Fruit fly (Drosophila melanogaster) whole organism, embryonic: ENCODE results near the gene AlkB.

Experiments used
- Atf6 ChIP-seq: fragments of 200-800 bp; sonication (Bioruptor generic); IDR thresholded peaks from 2 replicates; pipeline ENCODE4 v1.3.6; 2022; ENCODE audit warnings: missing biosample characterization, missing genetic modification characterization
- B-H2 ChIP-seq: fragments of 200-800 bp; sonication (Bioruptor generic); optimal IDR thresholded peaks from 2 replicates; lab custom pipeline; 2018; ENCODE audit warnings: missing biosample characterization, mild to moderate bottlenecking, missing genetic modification characterization
- BtbVII ChIP-seq: fragments of 200-800 bp; sonication (Bioruptor generic); optimal IDR thresholded peaks from 3 replicates; lab custom pipeline; 2017; ENCODE audit warnings: missing biosample characterization, mild to moderate bottlenecking, missing genetic modification characterization
- CG10462 ChIP-seq: fragments of 200-800 bp; sonication (Bioruptor generic); optimal IDR thresholded peaks from 2 replicates; lab custom pipeline; 2016; ENCODE audit warnings: missing biosample characterization, missing genetic modification characterization
- CG10543 ChIP-seq: fragments of 200-800 bp; sonication (Bioruptor generic); optimal IDR thresholded peaks from 3 replicates; lab custom pipeline; 2017; ENCODE audit warnings: missing biosample characterization, mild to moderate bottlenecking, missing genetic modification characterization, moderate library complexity
- CG12942 ChIP-seq: fragments of 200-800 bp; sonication (Bioruptor generic); optimal IDR thresholded peaks from 3 replicates; lab custom pipeline; 2016; ENCODE audit warnings: missing biosample characterization, missing genetic modification characterization
- CG14965 ChIP-seq: fragments of 200-800 bp; sonication (Bioruptor generic); optimal IDR thresholded peaks from 2 replicates; lab custom pipeline; 2016; ENCODE audit warnings: missing biosample characterization, missing genetic modification characterization, borderline replicate concordance
- CG17361 ChIP-seq: fragments of 200-800 bp; sonication (Bioruptor generic); IDR thresholded peaks from 3 replicates; pipeline ENCODE4 v1.3.6; 2022; ENCODE audit warnings: missing biosample characterization, missing genetic modification characterization
- CG18011 ChIP-seq: fragments of 200-800 bp; sonication (Bioruptor generic); optimal IDR thresholded peaks from 2 replicates; lab custom pipeline; 2017; ENCODE audit warnings: missing biosample characterization, missing genetic modification characterization, mild to moderate bottlenecking, moderate library complexity, missing genotype
- CG2199 ChIP-seq: fragments of 200-800 bp; sonication (Bioruptor generic); IDR thresholded peaks from 3 replicates; pipeline ENCODE4 v1.3.6; 2022; ENCODE audit warnings: missing biosample characterization, missing genetic modification characterization
- CG2678 ChIP-seq: fragments of 200-800 bp; sonication (Bioruptor generic); optimal IDR thresholded peaks from 3 replicates; lab custom pipeline; 2019; ENCODE audit warnings: missing biosample characterization, mild to moderate bottlenecking, missing genetic modification characterization, moderate library complexity
- CG30403 ChIP-seq: fragments of 200-800 bp; sonication (Bioruptor generic); optimal IDR thresholded peaks from 3 replicates; lab custom pipeline; 2016; ENCODE audit warnings: missing biosample characterization, missing genetic modification characterization
- CG31388 ChIP-seq: fragments of 200-800 bp; sonication (Bioruptor generic); optimal IDR thresholded peaks from 2 replicates; lab custom pipeline; 2016; ENCODE audit warnings: missing biosample characterization, missing genetic modification characterization
- CG31441 ChIP-seq: fragments of 200-800 bp; sonication (Bioruptor generic); IDR thresholded peaks from 2 replicates; pipeline ENCODE4 v1.3.6; 2022; ENCODE audit warnings: missing biosample characterization, missing genetic modification characterization
- CG3163 ChIP-seq: fragments of 200-800 bp; sonication (Bioruptor generic); optimal IDR thresholded peaks from 3 replicates; lab custom pipeline; 2016; ENCODE audit warnings: missing biosample characterization, missing genetic modification characterization
- CG3847 ChIP-seq: fragments of 200-800 bp; sonication (Bioruptor generic); IDR thresholded peaks from 2 replicates; pipeline ENCODE4 v1.3.6; 2022; ENCODE audit warnings: missing biosample characterization, missing genetic modification characterization
- CG8924 ChIP-seq: fragments of 200-800 bp; optimal IDR thresholded peaks from 3 replicates; lab custom pipeline; 2019; ENCODE audit warnings: missing biosample characterization, mild to moderate bottlenecking, missing genetic modification characterization, moderate library complexity
- CTCF ChIP-seq: fragments of 200-800 bp; sonication (Bioruptor generic); optimal IDR thresholded peaks from 2 replicates; lab custom pipeline; 2017; ENCODE audit warnings: missing biosample characterization, mild to moderate bottlenecking, missing genetic modification characterization, moderate library complexity
- Dbx ChIP-seq: fragments of 200-800 bp; sonication (Bioruptor generic); IDR thresholded peaks from 3 replicates; pipeline ENCODE4 v1.3.6; 2022; ENCODE audit warnings: missing biosample characterization, missing genetic modification characterization
- Deaf1 ChIP-seq: fragments of 200-800 bp; optimal IDR thresholded peaks from 3 replicates; lab custom pipeline; 2019; ENCODE audit warnings: missing biosample characterization, mild to moderate bottlenecking, missing genetic modification characterization, moderate library complexity
- H15 ChIP-seq: fragments of 200-800 bp; sonication (Bioruptor generic); IDR thresholded peaks from 3 replicates; pipeline ENCODE4 v1.3.6; 2022; ENCODE audit warnings: missing biosample characterization, missing genetic modification characterization
- Kr ChIP-seq: fragments of 200-800 bp; sonication (Bioruptor generic); optimal IDR thresholded peaks from 2 replicates; lab custom pipeline; 2017; ENCODE audit warnings: missing biosample characterization, mild to moderate bottlenecking, missing genetic modification characterization
- Nf-YB ChIP-seq: fragments of 200-800 bp; sonication (Bioruptor generic); optimal IDR thresholded peaks from 3 replicates; lab custom pipeline; 2019; ENCODE audit warnings: missing biosample characterization, mild to moderate bottlenecking, missing genetic modification characterization, moderate library complexity
- Poxn ChIP-seq: fragments of 200-800 bp; sonication (Bioruptor generic); IDR thresholded peaks from 2 replicates; pipeline ENCODE4 v1.3.6; 2022; ENCODE audit warnings: missing biosample characterization, missing genetic modification characterization
- Scr ChIP-seq: fragments of 200-800 bp; sonication (Bioruptor generic); IDR thresholded peaks from 2 replicates; pipeline ENCODE4 v1.3.6; 2022; ENCODE audit warnings: missing biosample characterization, missing genetic modification characterization; ENCODE audit not compliant: partially characterized antibody
- YL-1 ChIP-seq: fragments of 200-800 bp; sonication (Bioruptor generic); optimal IDR thresholded peaks from 3 replicates; lab custom pipeline; 2017; ENCODE audit warnings: missing biosample characterization, mild to moderate bottlenecking, missing genetic modification characterization
- ac ChIP-seq: fragments of 200-800 bp; sonication (Bioruptor generic); optimal IDR thresholded peaks from 3 replicates; lab custom pipeline; 2017; ENCODE audit warnings: missing biosample characterization, mild to moderate bottlenecking, missing genetic modification characterization
- ara ChIP-seq: fragments of 200-800 bp; sonication (Bioruptor generic); IDR thresholded peaks from 2 replicates; pipeline ENCODE4 v1.3.6; 2022; ENCODE audit warnings: missing biosample characterization, missing genetic modification characterization
- chm ChIP-seq: fragments of 200-800 bp; sonication (Bioruptor generic); IDR thresholded peaks from 2 replicates; pipeline ENCODE4 v1.3.6; 2022; ENCODE audit warnings: missing biosample characterization, missing genetic modification characterization
- chn ChIP-seq: fragments of 200-800 bp; sonication (Bioruptor generic); optimal IDR thresholded peaks from 2 replicates; lab custom pipeline; 2016; ENCODE audit warnings: missing biosample characterization, missing genetic modification characterization
- en ChIP-seq: fragments of 200-800 bp; sonication (Bioruptor generic); optimal IDR thresholded peaks from 2 replicates; lab custom pipeline; 2016; ENCODE audit warnings: missing biosample characterization, missing genetic modification characterization
- ewg ChIP-seq: fragments of 200-800 bp; sonication (Bioruptor generic); optimal IDR thresholded peaks from 3 replicates; lab custom pipeline; 2017; ENCODE audit warnings: mild to moderate bottlenecking, missing biosample characterization, missing genetic modification reagents, missing genetic modification characterization
- exex ChIP-seq: fragments of 200-800 bp; sonication (Bioruptor generic); optimal IDR thresholded peaks from 4 replicates; lab custom pipeline; 2018; ENCODE audit warnings: missing biosample characterization, mild to moderate bottlenecking, missing genetic modification characterization, moderate library complexity
- gcm ChIP-seq: fragments of 200-800 bp; sonication (Bioruptor generic); optimal IDR thresholded peaks from 2 replicates; lab custom pipeline; 2019; ENCODE audit warnings: missing biosample characterization, mild to moderate bottlenecking, missing genetic modification characterization, moderate library complexity
- gsb ChIP-seq: fragments of 200-800 bp; sonication (Bioruptor generic); IDR thresholded peaks from 2 replicates; pipeline ENCODE4 v1.3.6; 2022; ENCODE audit warnings: missing biosample characterization, missing genetic modification characterization
- insv ChIP-seq, 2 experiments: fragments of 200-800 bp; sonication (Bioruptor generic); optimal IDR thresholded peaks; 3 replicates each; lab custom pipeline; 2016 to 2018; ENCODE audit warnings: missing biosample characterization in 2 of 2, missing genetic modification characterization in 2 of 2
- jigr1 ChIP-seq: fragments of 200-800 bp; sonication (Bioruptor generic); IDR thresholded peaks from 3 replicates; pipeline ENCODE4 v1.3.6; 2022; ENCODE audit warnings: missing biosample characterization, missing genetic modification characterization
- ken ChIP-seq: fragments of 200-800 bp; sonication (Bioruptor generic); IDR thresholded peaks from 3 replicates; pipeline ENCODE4 v1.3.6; 2022; ENCODE audit warnings: missing biosample characterization, missing genetic modification characterization
- luna ChIP-seq: fragments of 200-800 bp; sonication (Bioruptor generic); optimal IDR thresholded peaks from 2 replicates; lab custom pipeline; 2016; ENCODE audit warnings: missing biosample characterization, missing genetic modification characterization
- mirr ChIP-seq: fragments of 200-800 bp; sonication (Bioruptor generic); optimal IDR thresholded peaks from 3 replicates; lab custom pipeline; 2018; ENCODE audit warnings: missing biosample characterization, mild to moderate bottlenecking, missing genetic modification characterization
- nau ChIP-seq: fragments of 200-800 bp; sonication (Bioruptor generic); optimal IDR thresholded peaks from 3 replicates; lab custom pipeline; 2017; ENCODE audit warnings: missing biosample characterization, mild to moderate bottlenecking, missing genetic modification characterization, missing genetic modification reagents
- nmo ChIP-seq: fragments of 200-800 bp; sonication (Bioruptor generic); optimal IDR thresholded peaks from 2 replicates; lab custom pipeline; 2018; ENCODE audit warnings: missing biosample characterization, mild to moderate bottlenecking, missing genetic modification characterization, moderate library complexity
- org-1 ChIP-seq: fragments of 200-800 bp; sonication (Bioruptor generic); optimal IDR thresholded peaks from 2 replicates; lab custom pipeline; 2017; ENCODE audit warnings: missing biosample characterization, missing genetic modification characterization
- salm ChIP-seq: fragments of 200-800 bp; sonication (Bioruptor generic); optimal IDR thresholded peaks from 2 replicates; lab custom pipeline; 2018; ENCODE audit warnings: missing biosample characterization, mild to moderate bottlenecking, missing genetic modification characterization
- sd ChIP-seq: fragments of 200-800 bp; sonication (Bioruptor generic); optimal IDR thresholded peaks from 3 replicates; lab custom pipeline; 2018; ENCODE audit warnings: missing biosample characterization, mild to moderate bottlenecking, missing genetic modification characterization, moderate library complexity
- sens ChIP-seq: fragments of 200-800 bp; sonication (Bioruptor generic); peaks from one replicate; lab custom pipeline; 2016; ENCODE audit warnings: missing biosample characterization, missing genetic modification characterization
- slou ChIP-seq: fragments of 200-800 bp; sonication (Bioruptor generic); optimal IDR thresholded peaks from 3 replicates; lab custom pipeline; 2016; ENCODE audit warnings: missing biosample characterization, missing genetic modification characterization
- sqz ChIP-seq: fragments of 200-800 bp; sonication (Bioruptor generic); optimal IDR thresholded peaks from 3 replicates; lab custom pipeline; 2018; ENCODE audit warnings: missing biosample characterization, mild to moderate bottlenecking, missing genetic modification characterization
- tna ChIP-seq: fragments of 200-800 bp; sonication (Bioruptor generic); IDR thresholded peaks from 2 replicates; pipeline ENCODE4 v1.3.6; 2022; ENCODE audit warnings: missing biosample characterization, missing genetic modification characterization; ENCODE audit not compliant: partially characterized antibody
- ttk ChIP-seq: fragments of 200-800 bp; sonication (Bioruptor generic); IDR thresholded peaks from 2 replicates; pipeline ENCODE4 v2.1.2; 2022; ENCODE audit warnings: missing biosample characterization, missing genetic modification characterization

The AlkB gene

dm6 chrX:15811666-15812614 is 47.3 kb downstream of the AlkB start (continued):
- TF ChIP-seq CG14965 (GFP tag; lab: Kevin White, UChicago) (no peak), B-H2 (GFP tag; lab: Kevin White, UChicago) (peak; percentile 12), sqz (GFP tag; lab: Kevin White, UChicago) (peak; percentile 44), H15 (GFP tag; lab: Robert Waterston, UW) (no peak), CG30403 (no peak), CG8924 (tag; lab: Kevin White, UChicago) (peak; percentile 5), nmo (no peak), Dbx (peak; percentile 46; the same call in 1 of the 3 replicates), slou (GFP tag; lab: Kevin White, UChicago) (no peak), CTCF (GFP tag; lab: Kevin White, UChicago) (no peak), ewg (GFP tag; lab: Kevin White, UChicago) (peak; percentile 11), Deaf1 (tag; lab: Kevin White, UChicago) (peak; percentile 51), insv (GFP tag; optimal IDR thresholded peaks at IDR 0.05; lab: Kevin White, UChicago) (peak in 1 of 2 experiments; percentile 64), nau (GFP tag; lab: Kevin White, UChicago) (no peak), chm (peak; percentile 26; the same call in 1 of the 2 replicates), sd (tag; lab: Kevin White, UChicago) (peak; percentile 79), Scr (GFP tag; lab: Robert Waterston, UW) (peak; percentile 23; the same call in 1 of the 2 replicates), ken (GFP tag; lab: Robert Waterston, UW) (no peak), CG12942 (no peak), CG3847 (GFP tag; lab: Robert Waterston, UW) (no peak), gsb (GFP tag; lab: Robert Waterston, UW) (no peak), CG31441 (no peak), Poxn (GFP tag; lab: Robert Waterston, UW) (no peak), ara (GFP tag; lab: Robert Waterston, UW) (no peak), CG31388 (GFP tag; lab: Kevin White, UChicago) (no peak), sens (GFP tag; lab: Kevin White, UChicago) (peak; percentile 7), CG10543 (GFP tag; lab: Kevin White, UChicago) (peak; percentile 66), tna (GFP tag; lab: Robert Waterston, UW) (no peak), salm (tag; lab: Kevin White, UChicago) (no peak), CG17361 (no peak), exex (tag; lab: Kevin White, UChicago) (peak; percentile 1), Nf-YB (GFP tag; lab: Kevin White, UChicago) (peak; percentile 13), Atf6 (GFP tag; lab: Robert Waterston, UW) (peak; percentile 4; the same call in 1 of the 2 replicates), Kr (GFP tag; lab: Kevin White, UChicago) (peak; percentile 42), CG18011 (no peak), CG2199 (GFP tag; lab: Robert Waterston, UW) (0 out of 3 replicates have a peak, but pooled peaks have one; percentile 23), YL-1 (GFP tag; lab: Kevin White, UChicago) (no peak), org-1 (no peak), mirr (peak; percentile 44), BtbVII (no peak), en (GFP tag; lab: Kevin White, UChicago) (no peak), jigr1 (GFP tag; lab: Robert Waterston, UW) (no peak), CG3163 (peak; percentile 67), CG2678 (tag; lab: Kevin White, UChicago) (no peak), CG10462 (no peak), ac (GFP tag; lab: Kevin White, UChicago) (no peak), ttk (GFP tag; lab: Robert Waterston, UW) (no peak), luna (GFP tag; lab: Kevin White, UChicago) (no peak), gcm (peak; percentile 19), chn (GFP tag; lab: Kevin White, UChicago) (no peak)
